Fruit fly (Drosophila melanogaster) whole organism, embryonic: Measurements from ENCODE around the gene siz.

Source experiments
- Asciz ChIP-seq: fragments of 200-800 bp; sonication (Bioruptor generic); optimal IDR thresholded peaks from 2 replicates; lab custom pipeline; 2017; ENCODE audit warnings: missing biosample characterization, mild to moderate bottlenecking, missing genetic modification characterization, missing genetic modification reagents
- CG11085 ChIP-seq: fragments of 200-800 bp; sonication (Bioruptor generic); IDR thresholded peaks from 2 replicates; pipeline ENCODE4 v1.3.6; 2022; ENCODE audit warnings: missing biosample characterization, missing genetic modification characterization
- CG11247 ChIP-seq: fragments of 200-800 bp; sonication (Bioruptor generic); IDR thresholded peaks from 2 replicates; pipeline ENCODE4 v1.3.6; 2022; ENCODE audit warnings: missing biosample characterization, missing genetic modification characterization
- CG14050 ChIP-seq: fragments of 200-800 bp; sonication (Bioruptor generic); IDR thresholded peaks from 3 replicates; pipeline ENCODE4 v1.3.6; 2022; ENCODE audit warnings: missing biosample characterization, missing genetic modification characterization
- CG15073 ChIP-seq: fragments of 200-800 bp; sonication (Bioruptor generic); optimal IDR thresholded peaks from 2 replicates; lab custom pipeline; 2016; ENCODE audit warnings: missing biosample characterization, missing genetic modification characterization
- CG15479 ChIP-seq: fragments of 200-800 bp; sonication (Bioruptor generic); optimal IDR thresholded peaks from 3 replicates; lab custom pipeline; 2019; ENCODE audit warnings: missing biosample characterization, mild to moderate bottlenecking, missing genetic modification characterization, moderate library complexity
- CG1603 ChIP-seq: fragments of 200-800 bp; sonication (Bioruptor generic); optimal IDR thresholded peaks from 2 replicates; lab custom pipeline; 2019; ENCODE audit warnings: missing biosample characterization, mild to moderate bottlenecking, missing genetic modification characterization, moderate library complexity
- CG16779 ChIP-seq: fragments of 200-800 bp; sonication (Bioruptor generic); IDR thresholded peaks from 2 replicates; pipeline ENCODE4 v1.3.6; 2022; ENCODE audit warnings: missing biosample characterization, missing genetic modification characterization
- CG2202 ChIP-seq: fragments of 200-800 bp; sonication (Bioruptor generic); optimal IDR thresholded peaks from 2 replicates; lab custom pipeline; 2018; ENCODE audit warnings: missing biosample characterization, mild to moderate bottlenecking, missing genetic modification characterization
- CG31224 ChIP-seq: fragments of 200-800 bp; sonication (Bioruptor generic); IDR thresholded peaks from 2 replicates; pipeline ENCODE4 v1.3.6; 2022; ENCODE audit warnings: missing biosample characterization, missing genetic modification characterization
- CG31365 ChIP-seq: fragments of 200-800 bp; sonication (Bioruptor generic); optimal IDR thresholded peaks from 2 replicates; lab custom pipeline; 2018; ENCODE audit warnings: missing biosample characterization, mild to moderate bottlenecking, missing genetic modification characterization
- CG3163 ChIP-seq: fragments of 200-800 bp; sonication (Bioruptor generic); optimal IDR thresholded peaks from 3 replicates; lab custom pipeline; 2016; ENCODE audit warnings: missing biosample characterization, missing genetic modification characterization
- CG33213 ChIP-seq: fragments of 200-800 bp; sonication (Bioruptor generic); optimal IDR thresholded peaks from 3 replicates; lab custom pipeline; 2016; ENCODE audit warnings: missing biosample characterization, missing genetic modification characterization
- CG34422 ChIP-seq: fragments of 200-800 bp; sonication (Bioruptor generic); IDR thresholded peaks from 3 replicates; pipeline ENCODE4 v1.3.6; 2022; ENCODE audit warnings: missing biosample characterization, missing genetic modification characterization
- CG6689 ChIP-seq: fragments of 200-800 bp; sonication (Bioruptor generic); IDR thresholded peaks from 2 replicates; pipeline ENCODE4 v1.3.6; 2022; ENCODE audit warnings: missing biosample characterization, missing genetic modification characterization
- CG7357 ChIP-seq: fragments of 200-800 bp; sonication (Bioruptor generic); IDR thresholded peaks from 3 replicates; pipeline ENCODE4 v1.3.6; 2022; ENCODE audit warnings: missing biosample characterization, missing genetic modification characterization
- CG8765 ChIP-seq: fragments of 200-800 bp; sonication (Bioruptor generic); IDR thresholded peaks from 2 replicates; pipeline ENCODE4 v1.3.6; 2022; ENCODE audit warnings: missing biosample characterization, missing genetic modification characterization
- CG8924 ChIP-seq: fragments of 200-800 bp; optimal IDR thresholded peaks from 3 replicates; lab custom pipeline; 2019; ENCODE audit warnings: missing biosample characterization, mild to moderate bottlenecking, missing genetic modification characterization, moderate library complexity
- CG9609 ChIP-seq: fragments of 200-800 bp; sonication (Bioruptor generic); optimal IDR thresholded peaks from 3 replicates; lab custom pipeline; 2016; ENCODE audit warnings: missing biosample characterization, missing genetic modification characterization
- Deaf1 ChIP-seq: fragments of 200-800 bp; optimal IDR thresholded peaks from 3 replicates; lab custom pipeline; 2019; ENCODE audit warnings: missing biosample characterization, mild to moderate bottlenecking, missing genetic modification characterization, moderate library complexity
- Eip74EF ChIP-seq, 2 experiments: fragments of 200-800 bp in 1 of 2; fragments of >200 bp in 1 of 2; sonication (Bioruptor generic) in 1 of 2; optimal IDR thresholded peaks; 2 replicates each; lab custom pipeline; 2017 to 2019; ENCODE audit warnings: missing biosample characterization in 2 of 2, missing genetic modification characterization in 2 of 2, mild to moderate bottlenecking in 1 of 2, moderate library complexity in 1 of 2
- Fer1 ChIP-seq: fragments of 200-800 bp; sonication (Bioruptor generic); optimal IDR thresholded peaks from 2 replicates; lab custom pipeline; 2017; ENCODE audit warnings: missing biosample characterization, mild to moderate bottlenecking, missing genetic modification characterization
- Mad ChIP-seq: fragments of 200-800 bp; sonication (Bioruptor generic); optimal IDR thresholded peaks from 2 replicates; lab custom pipeline; 2016; ENCODE audit warnings: missing biosample characterization, missing genetic modification characterization
- NFAT ChIP-seq: fragments of 200-800 bp; sonication (Bioruptor generic); IDR thresholded peaks from 2 replicates; pipeline ENCODE4 v1.3.6; 2022; ENCODE audit warnings: missing biosample characterization, missing genetic modification characterization
- Nf-YA ChIP-seq: fragments of 200-800 bp; sonication (Bioruptor generic); IDR thresholded peaks from 2 replicates; pipeline ENCODE4 v1.3.6; 2022; ENCODE audit warnings: missing biosample characterization, missing genetic modification characterization
- Nf-YC ChIP-seq: fragments of 200-800 bp; optimal IDR thresholded peaks from 3 replicates; lab custom pipeline; 2019; ENCODE audit warnings: missing biosample characterization, mild to moderate bottlenecking, missing genetic modification characterization, moderate library complexity
- Opbp ChIP-seq: fragments of 200-800 bp; sonication (Bioruptor generic); IDR thresholded peaks from 3 replicates; pipeline ENCODE4 v1.3.6; 2022; ENCODE audit warnings: missing biosample characterization, missing genetic modification characterization; ENCODE audit not compliant: partially characterized antibody
- Side ChIP-seq: fragments of 200-800 bp; sonication (Bioruptor generic); optimal IDR thresholded peaks from 2 replicates; lab custom pipeline; 2016; ENCODE audit warnings: missing biosample characterization, missing genetic modification characterization
- Spps ChIP-seq: fragments of 200-800 bp; sonication (Bioruptor generic); optimal IDR thresholded peaks from 2 replicates; lab custom pipeline; 2018; ENCODE audit warnings: missing biosample characterization, mild to moderate bottlenecking, missing genetic modification characterization
- Sry-β ChIP-seq: fragments of 200-800 bp; sonication (Bioruptor generic); optimal IDR thresholded peaks from 2 replicates; lab custom pipeline; 2018; ENCODE audit warnings: missing biosample characterization, mild to moderate bottlenecking, missing genetic modification characterization, moderate library complexity
- Ssrp ChIP-seq: fragments of 200-800 bp; sonication (Bioruptor generic); optimal IDR thresholded peaks from 2 replicates; lab custom pipeline; 2018; ENCODE audit warnings: missing biosample characterization, mild to moderate bottlenecking, missing genetic modification characterization, moderate library complexity
- Stat92E ChIP-seq, 3 experiments: fragments of >200 bp in 2 of 3; fragments of 200-800 bp in 1 of 3; sonication (Bioruptor generic) in 1 of 3; optimal IDR thresholded peaks; 2 replicates each; lab custom pipeline; 2017 to 2019; ENCODE audit warnings: missing biosample characterization in 3 of 3, missing genetic modification characterization in 3 of 3, mild to moderate bottlenecking in 1 of 3, moderate library complexity in 1 of 3
- Trl ChIP-seq, 3 experiments: fragments of >200 bp in 2 of 3; fragments of 200-800 bp in 1 of 3; sonication (Bioruptor generic) in 1 of 3; optimal IDR thresholded peaks; 2 replicates in 1 of 3; 3 replicates in 2 of 3; lab custom pipeline; 2016 to 2017; ENCODE audit warnings: missing biosample characterization in 1 of 3, missing genetic modification characterization in 1 of 3
- chinmo ChIP-seq: fragments of 200-800 bp; sonication (Bioruptor generic); IDR thresholded peaks from 4 replicates; pipeline ENCODE4 v1.3.6; 2022; ENCODE audit warnings: missing biosample characterization, missing genetic modification characterization; ENCODE audit not compliant: partially characterized antibody
- dan ChIP-seq: fragments of 200-800 bp; sonication (Bioruptor generic); IDR thresholded peaks from 2 replicates; pipeline ENCODE4 v1.3.6; 2022; ENCODE audit warnings: missing biosample characterization, missing genetic modification characterization
- grn ChIP-seq: fragments of 200-800 bp; sonication (Bioruptor generic); optimal IDR thresholded peaks from 3 replicates; lab custom pipeline; 2017; ENCODE audit warnings: missing biosample characterization, missing genetic modification characterization
- gt ChIP-seq: fragments of 200-800 bp; sonication (Bioruptor generic); IDR thresholded peaks from 2 replicates; pipeline ENCODE4 v1.3.6; 2022; ENCODE audit warnings: missing biosample characterization, missing genetic modification characterization
- inv ChIP-seq: fragments of 200-800 bp; sonication (Bioruptor generic); IDR thresholded peaks from 2 replicates; pipeline ENCODE4 v1.3.6; 2022; ENCODE audit warnings: missing biosample characterization, missing genetic modification characterization; ENCODE audit not compliant: partially characterized antibody
- mam ChIP-seq: fragments of 200-800 bp; sonication (Bioruptor generic); optimal IDR thresholded peaks from 3 replicates; lab custom pipeline; 2016; ENCODE audit warnings: missing biosample characterization, missing genetic modification characterization
- phol ChIP-seq: fragments of 200-800 bp; sonication (Bioruptor generic); optimal IDR thresholded peaks from 3 replicates; lab custom pipeline; 2018; ENCODE audit warnings: missing biosample characterization, mild to moderate bottlenecking, missing genetic modification characterization, moderate library complexity
- pnt ChIP-seq: fragments of 200-800 bp; sonication (Bioruptor generic); optimal IDR thresholded peaks from 3 replicates; lab custom pipeline; 2016; ENCODE audit warnings: missing biosample characterization, missing genetic modification characterization
- repo ChIP-seq: fragments of 200-800 bp; sonication (Bioruptor generic); optimal IDR thresholded peaks from 2 replicates; lab custom pipeline; 2016; ENCODE audit warnings: missing biosample characterization, missing genetic modification characterization
- row ChIP-seq: fragments of 200-800 bp; sonication (Bioruptor generic); IDR thresholded peaks from 3 replicates; pipeline ENCODE4 v1.3.6; 2022; ENCODE audit warnings: missing biosample characterization, missing genetic modification characterization
- seq ChIP-seq: fragments of 200-800 bp; sonication (Bioruptor generic); IDR thresholded peaks from 2 replicates; pipeline ENCODE4 v1.3.6; 2022; ENCODE audit warnings: missing biosample characterization, missing genetic modification characterization
- slp2 ChIP-seq: fragments of 200-800 bp; sonication (Bioruptor generic); optimal IDR thresholded peaks from 2 replicates; lab custom pipeline; 2016; ENCODE audit warnings: missing biosample characterization, missing genetic modification characterization
- sqz ChIP-seq: fragments of 200-800 bp; sonication (Bioruptor generic); optimal IDR thresholded peaks from 3 replicates; lab custom pipeline; 2018; ENCODE audit warnings: missing biosample characterization, mild to moderate bottlenecking, missing genetic modification characterization
- stwl ChIP-seq: fragments of 200-800 bp; sonication (Bioruptor generic); optimal IDR thresholded peaks from 3 replicates; lab custom pipeline; 2018; ENCODE audit warnings: missing biosample characterization, mild to moderate bottlenecking, missing genetic modification characterization, moderate library complexity
- tap ChIP-seq: fragments of 200-800 bp; optimal IDR thresholded peaks from 3 replicates; lab custom pipeline; 2019; ENCODE audit warnings: missing biosample characterization, mild to moderate bottlenecking, missing genetic modification characterization, moderate library complexity
- tx ChIP-seq: fragments of 200-800 bp; sonication (Bioruptor generic); optimal IDR thresholded peaks from 2 replicates; lab custom pipeline; 2016; ENCODE audit warnings: missing biosample characterization, missing genetic modification characterization
- wor ChIP-seq: fragments of 200-800 bp; sonication (Bioruptor generic); IDR thresholded peaks from 2 replicates; pipeline ENCODE4 v1.3.6; 2022; ENCODE audit warnings: missing biosample characterization, missing genetic modification characterization
- yki ChIP-seq: fragments of >200 bp; optimal IDR thresholded peaks from 3 replicates; lab custom pipeline; 2018

The siz gene

DNA sequence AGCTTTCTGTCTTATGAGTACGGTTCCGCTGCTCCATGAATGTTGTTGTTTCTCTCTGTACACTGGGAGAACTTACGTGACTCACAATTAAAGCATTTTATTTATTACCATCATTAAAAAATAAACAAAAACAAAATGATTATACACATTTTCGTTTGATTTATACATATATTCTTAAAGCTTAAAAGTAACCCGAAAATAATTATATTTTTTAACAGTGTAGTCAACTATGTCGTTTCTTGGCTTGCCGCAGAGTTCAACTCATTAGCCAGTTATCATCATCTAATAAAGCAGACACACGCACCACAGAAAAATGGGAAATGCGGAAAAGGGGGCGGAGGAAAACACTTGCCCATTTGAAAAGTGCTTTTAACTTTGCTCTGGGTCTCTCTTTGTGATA, 3.1 kb downstream of the siz start (continued):
- no peak for TF ChIP-seq Stat92E (GFP tag; optimal IDR thresholded peaks at IDR 0.05; lab: Kevin White, UChicago)
- 0 out of 2 replicates have a peak, but pooled peaks have one; percentile 33 for TF ChIP-seq CG31224 (GFP tag; lab: Robert Waterston, UW)
- peak; percentile 62 for TF ChIP-seq Spps (tag; lab: Kevin White, UChicago)
- peak; percentile 20 for TF ChIP-seq CG31365 (tag; lab: Kevin White, UChicago)
- peak; percentile 31 for TF ChIP-seq Sry-β
- TF ChIP-seq stwl (tag; lab: Kevin White, UChicago), result no peak
- TF ChIP-seq Opbp (GFP tag; lab: Robert Waterston, UW), result no peak
- peak; percentile 62 for TF ChIP-seq Deaf1 (tag; lab: Kevin White, UChicago)
- peak; percentile 74; the same call in 1 of the 2 replicates for TF ChIP-seq seq (GFP tag; lab: Robert Waterston, UW)
- TF ChIP-seq pnt (GFP tag; lab: Kevin White, UChicago), result peak; percentile 41
- TF ChIP-seq tap (tag; lab: Kevin White, UChicago), result peak; percentile 83
- TF ChIP-seq CG6689 (GFP tag; lab: Robert Waterston, UW), result peak; percentile 83
- TF ChIP-seq CG2202, result peak; percentile 46
- no peak for TF ChIP-seq grn (GFP tag; lab: Kevin White, UChicago)
- TF ChIP-seq repo (GFP tag; lab: Kevin White, UChicago), result peak; percentile 3
- peak; percentile 57; the same call in 2 of the 3 replicates for TF ChIP-seq CG7357
- no peak for TF ChIP-seq CG15479 (GFP tag; lab: Kevin White, UChicago)
- peak in 1 of 2 experiments; percentile 81 for TF ChIP-seq Eip74EF (GFP tag; optimal IDR thresholded peaks at IDR 0.05; lab: Kevin White, UChicago)
- no peak for TF ChIP-seq chinmo
- peak; percentile 70 for TF ChIP-seq CG11247 (GFP tag; lab: Robert Waterston, UW)
- TF ChIP-seq row (GFP tag; lab: Robert Waterston, UW), result peak; percentile 85
- TF ChIP-seq Fer1 (GFP tag; lab: Kevin White, UChicago), result peak; percentile 76
- TF ChIP-seq Nf-YC, result peak; percentile 34
- no peak for TF ChIP-seq dan (GFP tag; lab: Robert Waterston, UW)
- no peak for TF ChIP-seq CG8765 (GFP tag; lab: Robert Waterston, UW)
- TF ChIP-seq Asciz, result peak; percentile 59
- peak; percentile 40 for TF ChIP-seq sqz
- TF ChIP-seq inv (GFP tag; lab: Robert Waterston, UW), result no peak
- TF ChIP-seq slp2 (GFP tag; lab: Kevin White, UChicago), result peak; percentile 37
- TF ChIP-seq tx (GFP tag; lab: Kevin White, UChicago), result peak; percentile 52
- 0 out of 2 replicates have a peak, but pooled peaks have one; percentile 35 for TF ChIP-seq wor (GFP tag; lab: Robert Waterston, UW)
- no peak for TF ChIP-seq CG15073 (GFP tag; lab: Kevin White, UChicago)
- peak; percentile 62 for TF ChIP-seq CG1603 (tag; lab: Kevin White, UChicago)
- TF ChIP-seq NFAT (GFP tag; lab: Robert Waterston, UW), result no peak
- TF ChIP-seq CG14050 (GFP tag; lab: Robert Waterston, UW), result peak; percentile 51; the same call in 2 of the 3 replicates
- peak; percentile 40; the same call in 2 of the 3 replicates for TF ChIP-seq CG34422
- TF ChIP-seq CG33213 (GFP tag; lab: Kevin White, UChicago), result peak; percentile 14
- peak; percentile 29 for TF ChIP-seq Side (GFP tag; lab: Kevin White, UChicago)
- TF ChIP-seq CG16779 (GFP tag; lab: Robert Waterston, UW), result no peak
- peak; percentile 52 for TF ChIP-seq Mad
- peak; percentile 45 for TF ChIP-seq CG9609 (GFP tag; lab: Kevin White, UChicago)
- no peak for TF ChIP-seq CG11085 (GFP tag; lab: Robert Waterston, UW)
- peak; percentile 56 for TF ChIP-seq mam
- no peak for TF ChIP-seq gt (GFP tag; lab: Robert Waterston, UW)
- no peak for TF ChIP-seq Trl (optimal IDR thresholded peaks at IDR 0.05; lab: Kevin White, UChicago)
- TF ChIP-seq Trl (GFP tag; optimal IDR thresholded peaks at IDR 0.05; lab: Kevin White, UChicago), result peak; percentile 36
- peak; percentile 88 for TF ChIP-seq CG8924 (tag; lab: Kevin White, UChicago)
- TF ChIP-seq yki (lab: Kevin White, UChicago), result no peak
- peak; percentile 2 for TF ChIP-seq CG3163
- peak; percentile 85 for TF ChIP-seq phol
- TF ChIP-seq Ssrp (tag; lab: Kevin White, UChicago), result peak; percentile 79
- no peak for TF ChIP-seq Nf-YA (GFP tag; lab: Robert Waterston, UW)
